Worm (Caenorhabditis elegans): Measurements from ENCODE around the gene idpp-5.

idpp-5 gene

ce11 chrX:3824443-3824842, 31.8 kb upstream of the idpp-5 start:
- peak; percentile 18 for TF ChIP-seq mls-2 (tag; optimal IDR thresholded peaks at IDR 0.05)
- TF ChIP-seq mab-5 (tag; optimal IDR thresholded peaks at IDR 0.05): no peak
- peak; percentile 2 for TF ChIP-seq sptf-1 (tag; optimal IDR thresholded peaks at IDR 0.05)
- TF ChIP-seq nhr-237 (tag; optimal IDR thresholded peaks at IDR 0.05): peak; percentile 56

DNA sequence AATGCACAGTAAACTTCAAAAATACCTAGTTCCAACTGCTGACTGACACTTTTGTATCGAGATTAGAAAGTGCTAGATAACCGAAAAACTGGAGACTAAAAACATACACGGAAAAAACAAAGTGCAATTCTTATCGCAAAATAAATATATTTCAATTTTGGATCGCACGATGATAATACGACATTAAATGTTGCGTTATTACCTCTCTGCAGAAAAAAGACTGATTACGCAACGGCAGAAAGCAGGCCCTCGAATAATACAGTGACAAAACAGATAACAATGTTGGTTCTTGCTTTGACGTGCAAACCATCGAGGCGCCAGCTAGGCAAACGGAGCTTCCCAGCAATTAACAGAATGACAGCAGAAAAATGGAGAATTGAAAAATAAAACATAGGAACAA, 31.3 kb upstream of the idpp-5 start:
- TF ChIP-seq zip-8 (tag; optimal IDR thresholded peaks at IDR 0.05): peak; percentile 60
- no peak for TF ChIP-seq unc-120 (tag; optimal IDR thresholded peaks at IDR 0.05; ENCODE audit: poor library complexity, severe bottlenecking)

DNA sequence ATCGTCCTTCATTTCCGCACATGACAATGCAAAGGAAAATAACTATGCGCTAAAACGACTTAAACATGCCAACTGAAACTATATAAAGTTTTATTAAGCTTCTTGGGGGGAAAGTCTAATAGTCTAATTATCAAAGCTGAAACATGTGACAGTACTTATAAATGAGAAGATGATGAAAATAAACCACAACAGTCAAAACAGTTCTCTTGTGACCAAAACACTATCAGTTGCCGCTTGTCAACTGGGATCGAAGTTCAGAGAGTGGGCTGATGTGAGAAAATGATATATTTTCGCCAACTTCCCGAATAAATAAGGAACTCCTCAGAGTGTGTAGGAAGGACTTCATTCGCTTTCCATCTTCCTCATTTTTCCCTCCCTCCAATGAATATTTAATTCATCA, 29.4 kb upstream of the idpp-5 start:
- TF ChIP-seq drap-1 (GFP tag; optimal IDR thresholded peaks at IDR 0.05) (no peak), ham-2 (GFP tag; optimal IDR thresholded peaks at IDR 0.05) (no peak), flh-1 (GFP tag; optimal IDR thresholded peaks at IDR 0.05) (no peak), lin-32 (GFP tag; optimal IDR thresholded peaks at IDR 0.05) (no peak), ztf-11 (tag; optimal IDR thresholded peaks at IDR 0.05) (no peak), nhr-76 (tag; optimal IDR thresholded peaks at IDR 0.05) (no peak), unc-120 (tag; optimal IDR thresholded peaks at IDR 0.05; ENCODE audit: poor library complexity, severe bottlenecking) (no peak), mep-1 (tag; optimal IDR thresholded peaks at IDR 0.05) (no peak), nhr-2 (tag; optimal IDR thresholded peaks at IDR 0.05) (no peak), cnd-1 (tag; optimal IDR thresholded peaks at IDR 0.05) (no peak), mab-5 (tag; optimal IDR thresholded peaks at IDR 0.05) (no peak), elt-3 (tag; optimal IDR thresholded peaks at IDR 0.05) (no peak), nhr-12 (tag; optimal IDR thresholded peaks at IDR 0.05) (no peak), hlh-1 (tag; optimal IDR thresholded peaks at IDR 0.05) (no peak), pha-4 (tag; optimal IDR thresholded peaks at IDR 0.05) (no peak)

DNA sequence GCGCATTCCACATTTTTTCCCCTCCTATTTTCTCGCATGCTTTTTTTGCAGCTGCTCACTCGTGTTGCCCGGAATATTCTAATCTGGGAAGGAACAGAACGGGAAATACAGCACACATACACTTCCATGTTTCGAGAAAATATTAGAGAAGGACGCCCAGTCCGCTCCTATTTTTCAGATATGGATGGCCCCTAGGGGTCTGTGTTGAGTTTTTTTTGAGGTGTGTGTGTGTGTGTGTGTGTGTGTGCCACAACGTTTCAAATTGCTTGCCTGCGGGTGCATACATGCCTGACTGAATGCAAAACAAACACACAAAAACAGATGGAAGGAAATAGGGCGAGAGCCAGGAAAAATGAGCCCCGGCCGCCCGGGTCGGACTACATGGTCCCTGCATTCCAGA, 29.0 kb upstream of the idpp-5 start:
- TF ChIP-seq nhr-28 (tag; optimal IDR thresholded peaks at IDR 0.05) (no peak), nhr-12 (tag; optimal IDR thresholded peaks at IDR 0.05) (no peak), unc-120 (tag; optimal IDR thresholded peaks at IDR 0.05; ENCODE audit: poor library complexity, severe bottlenecking) (no peak), hlh-1 (tag; optimal IDR thresholded peaks at IDR 0.05) (no peak), snpc-4 (tag; optimal IDR thresholded peaks at IDR 0.05) (no peak), unc-39 (tag; optimal IDR thresholded peaks at IDR 0.05) (no peak), ham-2 (GFP tag; optimal IDR thresholded peaks at IDR 0.05) (no peak)

ce11 chrX:3820666-3821065, 28.1 kb upstream of the idpp-5 start:
- no peak for TF ChIP-seq ceh-39 (tag; optimal IDR thresholded peaks at IDR 0.05)
- TF ChIP-seq ces-1 (GFP tag; optimal IDR thresholded peaks at IDR 0.05): no peak
- TF ChIP-seq tbx-8 (GFP tag; optimal IDR thresholded peaks at IDR 0.05): no peak
- no peak for TF ChIP-seq nhr-2 (tag; optimal IDR thresholded peaks at IDR 0.05)
- TF ChIP-seq cnd-1 (tag; optimal IDR thresholded peaks at IDR 0.05): no peak
- no peak for TF ChIP-seq nhr-28 (tag; optimal IDR thresholded peaks at IDR 0.05)
- no peak for TF ChIP-seq ceh-43 (GFP tag; optimal IDR thresholded peaks at IDR 0.05)
- TF ChIP-seq unc-39 (tag; optimal IDR thresholded peaks at IDR 0.05): no peak
- TF ChIP-seq flh-1 (GFP tag; optimal IDR thresholded peaks at IDR 0.05): no peak
- TF ChIP-seq unc-62 (GFP tag; optimal IDR thresholded peaks at IDR 0.05): no peak
- no peak for TF ChIP-seq nhr-76 (tag; optimal IDR thresholded peaks at IDR 0.05)
- TF ChIP-seq mab-5 (tag; optimal IDR thresholded peaks at IDR 0.05): no peak
- TF ChIP-seq elt-3 (tag; optimal IDR thresholded peaks at IDR 0.05): no peak
- no peak for TF ChIP-seq bed-3 (GFP tag; optimal IDR thresholded peaks at IDR 0.05)
- TF ChIP-seq mep-1 (tag; optimal IDR thresholded peaks at IDR 0.05): no peak

DNA sequence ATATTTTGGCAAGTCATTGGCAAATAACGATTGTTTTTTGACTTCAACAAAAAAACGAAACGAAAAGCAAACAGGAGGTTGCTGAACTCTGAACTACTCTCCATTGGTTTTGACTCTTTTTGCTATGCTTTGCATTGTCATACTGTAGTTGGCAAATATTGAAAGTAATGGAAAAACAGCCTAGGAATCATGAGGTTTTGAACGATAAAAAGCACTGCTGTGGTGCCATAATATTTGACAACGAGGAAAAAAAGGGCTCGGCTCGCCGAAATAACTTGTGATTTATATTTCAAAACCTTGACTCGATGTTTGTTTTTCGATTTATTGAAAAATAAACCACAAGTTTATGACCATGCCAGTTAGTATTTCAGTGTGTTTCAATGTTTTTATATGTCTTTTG, 27.1 kb upstream of the idpp-5 start:
- no peak for TF ChIP-seq ceh-43 (GFP tag; optimal IDR thresholded peaks at IDR 0.05)
- no peak for TF ChIP-seq cnd-1 (tag; optimal IDR thresholded peaks at IDR 0.05)
- no peak for TF ChIP-seq unc-39 (tag; optimal IDR thresholded peaks at IDR 0.05)
- TF ChIP-seq tbx-8 (GFP tag; optimal IDR thresholded peaks at IDR 0.05): no peak
- no peak for TF ChIP-seq snpc-4 (tag; optimal IDR thresholded peaks at IDR 0.05)
- TF ChIP-seq unc-120 (tag; optimal IDR thresholded peaks at IDR 0.05; ENCODE audit: poor library complexity, severe bottlenecking): no peak
- TF ChIP-seq mep-1 (tag; optimal IDR thresholded peaks at IDR 0.05): no peak
- no peak for TF ChIP-seq ceh-83 (GFP tag; optimal IDR thresholded peaks at IDR 0.05)
- TF ChIP-seq ztf-11 (tag; optimal IDR thresholded peaks at IDR 0.05): no peak
- no peak for TF ChIP-seq lin-32 (GFP tag; optimal IDR thresholded peaks at IDR 0.05)
- no peak for TF ChIP-seq ceh-39 (tag; optimal IDR thresholded peaks at IDR 0.05)
- no peak for TF ChIP-seq mls-2 (tag; optimal IDR thresholded peaks at IDR 0.05)
- TF ChIP-seq lsy-2 (tag; optimal IDR thresholded peaks at IDR 0.05): no peak
- no peak for TF ChIP-seq bed-3 (GFP tag; optimal IDR thresholded peaks at IDR 0.05)
- no peak for TF ChIP-seq sptf-1 (tag; optimal IDR thresholded peaks at IDR 0.05)
- no peak for TF ChIP-seq zip-8 (tag; optimal IDR thresholded peaks at IDR 0.05)
- no peak for TF ChIP-seq pha-4 (tag; optimal IDR thresholded peaks at IDR 0.05)
- TF ChIP-seq nhr-237 (tag; optimal IDR thresholded peaks at IDR 0.05): no peak
- TF ChIP-seq M03D4.4 (tag; optimal IDR thresholded peaks at IDR 0.05): no peak

Measured in whole organism, mixed stage, embryonic.